Fruit fly (Drosophila melanogaster): ENCODE measurements around the gene CG18823.

DNA sequence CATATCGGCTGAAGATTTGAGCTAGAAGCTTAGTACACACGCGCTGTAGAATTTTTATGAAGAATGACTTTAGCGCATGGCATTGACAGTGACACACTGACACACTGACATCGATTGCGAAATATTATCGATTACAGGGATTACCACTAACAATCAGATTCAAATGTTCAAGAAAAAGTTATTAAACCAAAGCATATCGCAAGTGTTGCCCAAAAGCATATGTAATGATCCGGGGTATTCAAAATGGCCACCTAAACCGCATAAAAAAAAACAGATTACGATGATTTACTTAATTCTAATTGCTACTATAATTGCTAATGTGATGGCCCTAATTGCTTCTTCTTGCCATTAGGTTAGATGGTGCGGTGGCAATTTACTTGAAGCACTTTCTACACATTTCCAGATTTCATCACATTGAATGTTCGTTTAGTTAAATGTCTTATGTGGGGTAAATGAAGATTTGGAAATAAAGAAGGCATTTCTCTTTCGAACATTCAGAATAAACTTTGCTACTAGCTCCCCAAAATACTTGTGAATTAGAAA lies 21.3 kb downstream of the CG18823 start, which contains the start of the genes TfIIA-S-2 and CG14631:
- TF ChIP-seq Hr38 (GFP tag; optimal IDR thresholded peaks at IDR 0.05) (no peak), CG11762 (GFP tag; optimal IDR thresholded peaks at IDR 0.05; ENCODE audit: insufficient read depth) (no peak), OdsH (GFP tag; optimal IDR thresholded peaks at IDR 0.05) (no peak), ss (GFP tag; optimal IDR thresholded peaks at IDR 0.05) (no peak), CG6163 (GFP tag; IDR thresholded peaks at IDR 0.05) (no peak)
